Fruit fly (Drosophila melanogaster) whole organism, embryonic: ENCODE data around the gene IntS10.

Experiments
- C15 ChIP-seq: fragments of 200-800 bp; sonication (Bioruptor generic); IDR thresholded peaks from 3 replicates; pipeline ENCODE4 v1.3.6; 2022; ENCODE audit warnings: missing biosample characterization, missing genetic modification characterization
- CG10147 ChIP-seq: fragments of 200-800 bp; sonication (Bioruptor generic); optimal IDR thresholded peaks from 2 replicates; lab custom pipeline; 2019; ENCODE audit warnings: missing biosample characterization, mild to moderate bottlenecking, missing genetic modification characterization, moderate library complexity
- CG10543 ChIP-seq: fragments of 200-800 bp; sonication (Bioruptor generic); optimal IDR thresholded peaks from 3 replicates; lab custom pipeline; 2017; ENCODE audit warnings: missing biosample characterization, mild to moderate bottlenecking, missing genetic modification characterization, moderate library complexity
- CG12071 ChIP-seq: fragments of 200-800 bp; sonication (Bioruptor generic); optimal IDR thresholded peaks from 3 replicates; lab custom pipeline; 2018; ENCODE audit warnings: missing biosample characterization, mild to moderate bottlenecking, missing genetic modification characterization
- CG12155 ChIP-seq: fragments of 200-800 bp; sonication (Bioruptor generic); optimal IDR thresholded peaks from 3 replicates; lab custom pipeline; 2016; ENCODE audit warnings: missing biosample characterization, missing genetic modification characterization
- CG12942 ChIP-seq: fragments of 200-800 bp; sonication (Bioruptor generic); optimal IDR thresholded peaks from 3 replicates; lab custom pipeline; 2016; ENCODE audit warnings: missing biosample characterization, missing genetic modification characterization
- CG15479 ChIP-seq: fragments of 200-800 bp; sonication (Bioruptor generic); optimal IDR thresholded peaks from 3 replicates; lab custom pipeline; 2019; ENCODE audit warnings: missing biosample characterization, mild to moderate bottlenecking, missing genetic modification characterization, moderate library complexity
- CG15601 ChIP-seq: fragments of 200-800 bp; sonication (Bioruptor generic); optimal IDR thresholded peaks from 3 replicates; lab custom pipeline; 2019; ENCODE audit warnings: missing biosample characterization, mild to moderate bottlenecking, missing genetic modification characterization, moderate library complexity
- CG1602 ChIP-seq: fragments of 200-800 bp; sonication (Bioruptor generic); optimal IDR thresholded peaks from 3 replicates; lab custom pipeline; 2016; ENCODE audit warnings: missing biosample characterization, missing genetic modification characterization
- CG17186 ChIP-seq: fragments of 200-800 bp; sonication (Bioruptor generic); optimal IDR thresholded peaks from 3 replicates; lab custom pipeline; 2017; ENCODE audit warnings: missing biosample characterization, missing genetic modification reagents, missing genetic modification characterization
- CG18011 ChIP-seq: fragments of 200-800 bp; sonication (Bioruptor generic); optimal IDR thresholded peaks from 2 replicates; lab custom pipeline; 2017; ENCODE audit warnings: missing biosample characterization, missing genetic modification characterization, mild to moderate bottlenecking, moderate library complexity, missing genotype
- CG2875 ChIP-seq: fragments of 200-800 bp; sonication (Bioruptor generic); optimal IDR thresholded peaks from 2 replicates; lab custom pipeline; 2017; ENCODE audit warnings: missing biosample characterization, mild to moderate bottlenecking, missing genetic modification characterization, missing genetic modification reagents
- CG32532 ChIP-seq: fragments of 200-800 bp; sonication (Bioruptor generic); IDR thresholded peaks from 2 replicates; pipeline ENCODE4 v1.3.6; 2022; ENCODE audit warnings: missing biosample characterization, missing genetic modification characterization
- CG4328 ChIP-seq: fragments of 200-800 bp; sonication (Bioruptor generic); optimal IDR thresholded peaks from 3 replicates; lab custom pipeline; 2017; ENCODE audit warnings: missing biosample characterization, missing genetic modification reagents, missing genetic modification characterization
- CG4404 ChIP-seq: fragments of 200-800 bp; sonication (Bioruptor generic); IDR thresholded peaks from 2 replicates; pipeline ENCODE4 v1.3.6; 2022; ENCODE audit warnings: missing biosample characterization, missing genetic modification characterization
- CG6254 ChIP-seq: fragments of 200-800 bp; sonication (Bioruptor generic); optimal IDR thresholded peaks from 3 replicates; lab custom pipeline; 2017; ENCODE audit warnings: mild to moderate bottlenecking, missing biosample characterization, missing genetic modification reagents, missing genetic modification characterization
- CG6854 ChIP-seq: fragments of 200-800 bp; sonication (Bioruptor generic); optimal IDR thresholded peaks from 3 replicates; lab custom pipeline; 2017; ENCODE audit warnings: missing biosample characterization, mild to moderate bottlenecking, missing genetic modification characterization
- CG7357 ChIP-seq: fragments of 200-800 bp; sonication (Bioruptor generic); IDR thresholded peaks from 3 replicates; pipeline ENCODE4 v1.3.6; 2022; ENCODE audit warnings: missing biosample characterization, missing genetic modification characterization
- CG7745 ChIP-seq: fragments of 200-800 bp; sonication (Bioruptor generic); optimal IDR thresholded peaks from 2 replicates; lab custom pipeline; 2018; ENCODE audit warnings: missing biosample characterization, mild to moderate bottlenecking, missing genetic modification characterization, moderate library complexity
- CG7928 ChIP-seq: fragments of 200-800 bp; sonication (Bioruptor generic); optimal IDR thresholded peaks from 2 replicates; lab custom pipeline; 2017; ENCODE audit warnings: missing biosample characterization, mild to moderate bottlenecking, missing genetic modification characterization
- Drgx ChIP-seq: fragments of 200-800 bp; sonication (Bioruptor generic); IDR thresholded peaks from 2 replicates; pipeline ENCODE4 v1.3.6; 2022; ENCODE audit warnings: missing biosample characterization, missing genetic modification characterization
- GATAe ChIP-seq: fragments of 200-800 bp; sonication (Bioruptor generic); conservative IDR thresholded peaks from 2 replicates; pipeline ENCODE4 v1.3.6; 2022; ENCODE audit warnings: missing biosample characterization, missing genetic modification characterization
- Hmr ChIP-seq: fragments of 200-800 bp; sonication (Bioruptor generic); optimal IDR thresholded peaks from 3 replicates; lab custom pipeline; 2017; ENCODE audit warnings: mild to moderate bottlenecking, missing biosample characterization, missing genetic modification reagents, missing genetic modification characterization
- Hmx ChIP-seq: fragments of 200-800 bp; sonication (Bioruptor generic); optimal IDR thresholded peaks from 2 replicates; lab custom pipeline; 2016; ENCODE audit warnings: missing biosample characterization, missing genetic modification characterization
- Jarid2 ChIP-seq: fragments of 200-800 bp; sonication (Bioruptor generic); optimal IDR thresholded peaks from 3 replicates; lab custom pipeline; 2017; ENCODE audit warnings: mild to moderate bottlenecking, missing biosample characterization, missing genetic modification reagents, missing genetic modification characterization
- Lim3 ChIP-seq: fragments of 200-800 bp; sonication (Bioruptor generic); IDR thresholded peaks from 2 replicates; pipeline ENCODE4 v1.3.6; 2022; ENCODE audit warnings: missing biosample characterization, missing genetic modification characterization
- MBD-R2 ChIP-seq: fragments of 200-800 bp; sonication (Bioruptor generic); IDR thresholded peaks from 2 replicates; pipeline ENCODE4 v1.3.6; 2022; ENCODE audit warnings: missing biosample characterization, missing genetic modification characterization
- Meics ChIP-seq: fragments of 200-800 bp; sonication (Bioruptor generic); optimal IDR thresholded peaks from 2 replicates; lab custom pipeline; 2017; ENCODE audit warnings: missing biosample characterization, mild to moderate bottlenecking, missing genetic modification characterization
- Nf-YA ChIP-seq: fragments of 200-800 bp; sonication (Bioruptor generic); IDR thresholded peaks from 2 replicates; pipeline ENCODE4 v1.3.6; 2022; ENCODE audit warnings: missing biosample characterization, missing genetic modification characterization
- Pdp1 ChIP-seq, 2 experiments: fragments of 200-800 bp; sonication (Bioruptor generic); optimal IDR thresholded peaks; 3 replicates each; lab custom pipeline; 2016; ENCODE audit warnings: missing biosample characterization in 2 of 2, missing genetic modification characterization in 2 of 2, mild to moderate bottlenecking in 1 of 2, moderate library complexity in 1 of 2
- Spps ChIP-seq: fragments of 200-800 bp; sonication (Bioruptor generic); optimal IDR thresholded peaks from 2 replicates; lab custom pipeline; 2018; ENCODE audit warnings: missing biosample characterization, mild to moderate bottlenecking, missing genetic modification characterization
- Tbp ChIP-seq: fragments of >200 bp; optimal IDR thresholded peaks from 2 replicates; lab custom pipeline; 2018; ENCODE audit warnings: missing biosample characterization, missing genetic modification characterization
- Vsx1 ChIP-seq: fragments of 200-800 bp; sonication (Bioruptor generic); optimal IDR thresholded peaks from 2 replicates; lab custom pipeline; 2017; ENCODE audit warnings: missing biosample characterization, mild to moderate bottlenecking, missing genetic modification characterization, missing genetic modification reagents
- ase ChIP-seq: fragments of 200-800 bp; sonication (Bioruptor generic); IDR thresholded peaks from 3 replicates; pipeline ENCODE4 v1.3.6; 2022; ENCODE audit warnings: missing biosample characterization, missing genetic modification characterization
- btn ChIP-seq: fragments of 200-800 bp; sonication (Bioruptor generic); optimal IDR thresholded peaks from 2 replicates; lab custom pipeline; 2016; ENCODE audit warnings: missing biosample characterization, missing genetic modification characterization
- crc ChIP-seq: fragments of 200-800 bp; sonication (Bioruptor generic); optimal IDR thresholded peaks from 2 replicates; lab custom pipeline; 2016; ENCODE audit warnings: missing biosample characterization, missing genetic modification characterization
- cwo ChIP-seq: fragments of 200-800 bp; sonication (Bioruptor generic); optimal IDR thresholded peaks from 3 replicates; lab custom pipeline; 2017; ENCODE audit warnings: missing biosample characterization, missing genetic modification characterization, mild to moderate bottlenecking, moderate library complexity, missing genetic modification reagents
- da ChIP-seq: fragments of 200-800 bp; sonication (Bioruptor generic); optimal IDR thresholded peaks from 2 replicates; lab custom pipeline; 2016; ENCODE audit warnings: missing biosample characterization, missing genetic modification characterization
- disco-r ChIP-seq: fragments of 200-800 bp; sonication (Bioruptor generic); optimal IDR thresholded peaks from 2 replicates; lab custom pipeline; 2016; ENCODE audit warnings: missing biosample characterization, missing genetic modification characterization
- gro ChIP-seq: fragments of 200-800 bp; sonication (Bioruptor generic); optimal IDR thresholded peaks from 2 replicates; lab custom pipeline; 2016; ENCODE audit warnings: missing biosample characterization, missing genetic modification characterization
- h ChIP-seq: fragments of >200 bp; optimal IDR thresholded peaks from 2 replicates; lab custom pipeline; 2017
- hb ChIP-seq: fragments of 200-800 bp; sonication (Bioruptor generic); IDR thresholded peaks from 3 replicates; pipeline ENCODE4 v1.3.6; 2022; ENCODE audit warnings: missing biosample characterization, missing genetic modification characterization; ENCODE audit not compliant: partially characterized antibody
- hth ChIP-seq: fragments of >200 bp; optimal IDR thresholded peaks from 2 replicates; lab custom pipeline; 2017; ENCODE audit warnings: inconsistent platforms
- nau ChIP-seq: fragments of 200-800 bp; sonication (Bioruptor generic); optimal IDR thresholded peaks from 3 replicates; lab custom pipeline; 2017; ENCODE audit warnings: missing biosample characterization, mild to moderate bottlenecking, missing genetic modification characterization, missing genetic modification reagents
- odd ChIP-seq: fragments of 200-800 bp; sonication (Bioruptor generic); optimal IDR thresholded peaks from 2 replicates; lab custom pipeline; 2017; ENCODE audit warnings: missing biosample characterization, mild to moderate bottlenecking, missing genetic modification characterization
- pan ChIP-seq, 4 experiments: fragments of >200 bp in 3 of 4; fragments of 200-800 bp in 1 of 4; sonication (Bioruptor generic) in 1 of 4; optimal IDR thresholded peaks in 3 of 4; IDR thresholded peaks in 1 of 4; 2 replicates each; pipeline versions ENCODE4 v1.3.6 to Lab custom; 2017 to 2022; ENCODE audit warnings: missing biosample characterization in 2 of 4, missing genetic modification characterization in 2 of 4, mixed read lengths in 1 of 4
- phol ChIP-seq: fragments of 200-800 bp; sonication (Bioruptor generic); optimal IDR thresholded peaks from 3 replicates; lab custom pipeline; 2018; ENCODE audit warnings: missing biosample characterization, mild to moderate bottlenecking, missing genetic modification characterization, moderate library complexity
- slou ChIP-seq: fragments of 200-800 bp; sonication (Bioruptor generic); optimal IDR thresholded peaks from 3 replicates; lab custom pipeline; 2016; ENCODE audit warnings: missing biosample characterization, missing genetic modification characterization
- tio ChIP-seq: fragments of 200-800 bp; sonication (Bioruptor generic); optimal IDR thresholded peaks from 2 replicates; lab custom pipeline; 2017; ENCODE audit warnings: missing biosample characterization, missing genetic modification characterization, inconsistent platforms
- zf30C ChIP-seq: fragments of 200-800 bp; sonication (Bioruptor generic); optimal IDR thresholded peaks from 3 replicates; lab custom pipeline; 2018; ENCODE audit warnings: missing biosample characterization, mild to moderate bottlenecking, missing genetic modification characterization

The IntS10 gene

DNA sequence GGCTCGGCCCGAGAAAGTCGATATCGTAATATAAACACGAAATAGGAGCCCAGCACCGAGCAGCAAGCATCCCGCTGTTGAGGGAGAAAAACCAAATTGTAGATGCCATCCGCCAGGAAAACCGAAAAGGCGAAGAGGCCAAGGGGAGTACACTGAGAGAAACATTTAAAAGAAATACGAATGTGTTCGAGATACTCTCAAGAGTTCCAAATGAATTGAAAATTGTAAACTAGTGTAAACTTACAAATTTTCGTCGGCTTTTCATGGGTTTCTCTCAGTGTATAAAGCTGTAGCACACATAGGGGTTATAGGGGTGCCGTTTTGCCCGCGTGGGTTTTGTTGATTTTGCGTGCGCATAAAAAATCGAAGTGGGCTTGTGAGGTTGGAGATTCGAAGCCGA is 3.8 kb upstream of the IntS10 start (continued):
- TF ChIP-seq Jarid2 (GFP tag; lab: Kevin White, UChicago) (peak; percentile 26), CG7357 (GFP tag; lab: Robert Waterston, UW) (peak; percentile 48; the same call in 1 of the 3 replicates), CG7745 (tag; lab: Kevin White, UChicago) (no peak), MBD-R2 (GFP tag; lab: Robert Waterston, UW) (peak; percentile 63), cwo (GFP tag; lab: Kevin White, UChicago) (peak; percentile 70), tio (GFP tag; lab: Kevin White, UChicago) (no peak), CG4404 (peak; percentile 58), CG2875 (GFP tag; lab: Kevin White, UChicago) (peak; percentile 13), Vsx1 (peak; percentile 20), ase (peak; percentile 80), Nf-YA (GFP tag; lab: Robert Waterston, UW) (peak; percentile 42; the same call in 1 of the 2 replicates), Spps (tag; lab: Kevin White, UChicago) (no peak), CG6254 (GFP tag; lab: Kevin White, UChicago) (no peak), Meics (GFP tag; lab: Kevin White, UChicago) (peak; percentile 78), CG10147 (peak; percentile 63), slou (GFP tag; lab: Kevin White, UChicago) (peak; percentile 45), nau (GFP tag; lab: Kevin White, UChicago) (peak; percentile 40), CG4328 (no peak), CG12942 (GFP tag; lab: Kevin White, UChicago) (peak; percentile 47), disco-r (no peak), CG7928 (GFP tag; lab: Kevin White, UChicago) (peak; percentile 43), CG32532 (peak; percentile 87), zf30C (peak; percentile 81), CG12071 (GFP tag; lab: Kevin White, UChicago) (peak; percentile 11), CG15479 (GFP tag; lab: Kevin White, UChicago) (no peak), Tbp (GFP tag; lab: Kevin White, UChicago) (no peak), phol (tag; lab: Kevin White, UChicago) (peak; percentile 40), h (lab: Kevin White, UChicago) (no peak), odd (GFP tag; lab: Kevin White, UChicago) (peak; percentile 64), GATAe (no peak), gro (GFP tag; lab: Kevin White, UChicago) (peak; percentile 19), pan (optimal IDR thresholded peaks at IDR 0.05; lab: Kevin White, UChicago) (no peak), pan (GFP tag; optimal IDR thresholded peaks at IDR 0.05 in 1 of 2, IDR thresholded peaks at IDR 0.05 in 1 of 2) (peak in 1 of 2 experiments; percentile 87), hb (GFP tag; lab: Robert Waterston, UW) (no peak), CG12155 (GFP tag; lab: Kevin White, UChicago) (peak; percentile 75), CG1602 (GFP tag; lab: Kevin White, UChicago) (peak; percentile 42), CG10543 (GFP tag; lab: Kevin White, UChicago) (peak; percentile 92), CG6854 (GFP tag; lab: Kevin White, UChicago) (peak; percentile 66), btn (no peak), Drgx (GFP tag; lab: Robert Waterston, UW) (peak; percentile 64), Pdp1 (GFP tag; optimal IDR thresholded peaks at IDR 0.05; lab: Kevin White, UChicago) (peak; percentile 69 to 77), CG17186 (no peak), Lim3 (GFP tag; lab: Robert Waterston, UW) (0 out of 2 replicates have a peak, but pooled peaks have one; percentile 48), hth (lab: Kevin White, UChicago) (no peak), da (GFP tag; lab: Kevin White, UChicago) (no peak), CG15601 (tag; lab: Kevin White, UChicago) (peak; percentile 38), Hmx (GFP tag; lab: Kevin White, UChicago) (peak; percentile 39), crc (peak; percentile 68), Hmr (GFP tag; lab: Kevin White, UChicago) (peak; percentile 91), CG18011 (peak; percentile 54), C15 (GFP tag; lab: Robert Waterston, UW) (0 out of 3 replicates have a peak, but pooled peaks have one; percentile 59)
